Fruit fly (Drosophila melanogaster) whole organism, prepupa: ENCODE measurements around the gene CG15914.

Experiments used
- Blimp-1 ChIP-seq: fragments of 200-800 bp; sonication (Bioruptor generic); optimal IDR thresholded peaks from 3 replicates; lab custom pipeline; 2017; ENCODE audit warnings: missing biosample characterization, missing genetic modification characterization, mild to moderate bottlenecking, moderate library complexity, missing genetic modification reagents
- CG10631 ChIP-seq: fragments of 200-800 bp; sonication (Bioruptor generic); optimal IDR thresholded peaks from 2 replicates; lab custom pipeline; 2016; ENCODE audit warnings: missing biosample characterization, missing genetic modification characterization
- CG10669 ChIP-seq: fragments of 200-800 bp; sonication (Bioruptor generic); optimal IDR thresholded peaks from 3 replicates; lab custom pipeline; 2018; ENCODE audit warnings: missing biosample characterization, mild to moderate bottlenecking, missing genetic modification characterization, moderate library complexity
- CG11294 ChIP-seq: fragments of 200-800 bp; sonication (Bioruptor generic); IDR thresholded peaks from 2 replicates; pipeline ENCODE4 v1.3.6; 2022; ENCODE audit warnings: missing biosample characterization, missing genetic modification characterization
- CG11762 ChIP-seq: fragments of 200-800 bp; sonication (Bioruptor generic); optimal IDR thresholded peaks from 3 replicates; lab custom pipeline; 2016; ENCODE audit warnings: missing biosample characterization, missing genetic modification characterization; ENCODE audit not compliant: insufficient read depth
- CG11902 ChIP-seq: fragments of 200-800 bp; sonication (Bioruptor generic); optimal IDR thresholded peaks from 3 replicates; lab custom pipeline; 2016; ENCODE audit warnings: missing biosample characterization, missing genetic modification characterization
- CG15336 ChIP-seq: fragments of 200-800 bp; sonication (Bioruptor generic); IDR thresholded peaks from 2 replicates; pipeline ENCODE4 v1.3.6; 2022; ENCODE audit warnings: missing biosample characterization, missing genetic modification characterization
- CG1621 ChIP-seq: fragments of 200-800 bp; sonication (Bioruptor generic); optimal IDR thresholded peaks from 3 replicates; lab custom pipeline; 2018; ENCODE audit warnings: missing biosample characterization, mild to moderate bottlenecking, missing genetic modification characterization
- CG3032 ChIP-seq: fragments of 200-800 bp; optimal IDR thresholded peaks from 2 replicates; lab custom pipeline; 2019; ENCODE audit warnings: missing biosample characterization, mild to moderate bottlenecking, missing genetic modification characterization, moderate library complexity
- CG31627 ChIP-seq: fragments of 200-800 bp; sonication (Bioruptor generic); optimal IDR thresholded peaks from 3 replicates; lab custom pipeline; 2016; ENCODE audit warnings: missing biosample characterization, missing genetic modification characterization
- CG32006 ChIP-seq: fragments of 200-800 bp; sonication (Bioruptor generic); optimal IDR thresholded peaks from 3 replicates; lab custom pipeline; 2017; ENCODE audit warnings: missing biosample characterization, mild to moderate bottlenecking, missing genetic modification characterization
- CG34406 ChIP-seq: fragments of 200-800 bp; sonication (Bioruptor generic); optimal IDR thresholded peaks from 3 replicates; lab custom pipeline; 2016; ENCODE audit warnings: missing biosample characterization, missing genetic modification characterization
- CG3919 ChIP-seq: fragments of 200-800 bp; sonication (Bioruptor generic); optimal IDR thresholded peaks from 3 replicates; lab custom pipeline; 2016; ENCODE audit warnings: missing biosample characterization, missing genetic modification characterization
- CG4318 ChIP-seq: fragments of 200-800 bp; sonication (Bioruptor generic); optimal IDR thresholded peaks from 3 replicates; lab custom pipeline; 2017; ENCODE audit warnings: missing biosample characterization, mild to moderate bottlenecking, missing genetic modification characterization
- CG6276 ChIP-seq: fragments of 200-800 bp; sonication (Bioruptor generic); optimal IDR thresholded peaks from 2 replicates; lab custom pipeline; 2017; ENCODE audit warnings: missing biosample characterization, mild to moderate bottlenecking, missing genetic modification characterization
- CG6808 ChIP-seq: fragments of 200-800 bp; sonication (Bioruptor generic); optimal IDR thresholded peaks from 3 replicates; lab custom pipeline; 2017; ENCODE audit warnings: missing biosample characterization, missing genetic modification characterization, mild to moderate bottlenecking, moderate library complexity, missing genetic modification reagents
- CG6854 ChIP-seq: fragments of 200-800 bp; sonication (Bioruptor generic); optimal IDR thresholded peaks from 2 replicates; lab custom pipeline; 2017; ENCODE audit warnings: missing biosample characterization, mild to moderate bottlenecking, missing genetic modification characterization
- CG7368 ChIP-seq: fragments of 200-800 bp; sonication (Bioruptor generic); optimal IDR thresholded peaks from 3 replicates; lab custom pipeline; 2016; ENCODE audit warnings: missing biosample characterization, missing genetic modification characterization
- CG8119 ChIP-seq: fragments of 200-800 bp; sonication (Bioruptor generic); IDR thresholded peaks from 3 replicates; pipeline ENCODE4 v1.3.6; 2022; ENCODE audit warnings: missing biosample characterization, missing genetic modification characterization
- CG8319 ChIP-seq: fragments of 200-800 bp; sonication (Bioruptor generic); optimal IDR thresholded peaks from 3 replicates; lab custom pipeline; 2016; ENCODE audit warnings: missing biosample characterization, missing genetic modification characterization
- CG8632 ChIP-seq: fragments of 200-800 bp; sonication (Bioruptor generic); optimal IDR thresholded peaks from 3 replicates; lab custom pipeline; 2016; ENCODE audit warnings: missing biosample characterization, missing genetic modification characterization
- Eip78C ChIP-seq: fragments of 200-800 bp; sonication (Bioruptor generic); peaks from one replicate; lab custom pipeline; 2016; ENCODE audit warnings: missing biosample characterization, missing genetic modification characterization
- Eip93F ChIP-seq: fragments of 200-800 bp; sonication (Bioruptor generic); optimal IDR thresholded peaks from 2 replicates; lab custom pipeline; 2016; ENCODE audit warnings: missing biosample characterization, mild to moderate bottlenecking, missing genetic modification characterization
- Ets21C ChIP-seq: fragments of 200-800 bp; sonication (Bioruptor generic); optimal IDR thresholded peaks from 3 replicates; lab custom pipeline; 2016; ENCODE audit warnings: missing biosample characterization, missing genetic modification characterization
- Ets96B ChIP-seq: fragments of 200-800 bp; optimal IDR thresholded peaks from 2 replicates; lab custom pipeline; 2019; ENCODE audit warnings: missing biosample characterization, mild to moderate bottlenecking, missing genetic modification characterization, moderate library complexity
- Gug ChIP-seq: fragments of 200-800 bp; sonication (Bioruptor generic); IDR thresholded peaks from 2 replicates; pipeline ENCODE4 v1.3.6; 2022; ENCODE audit warnings: missing biosample characterization, missing genetic modification characterization
- Hr38 ChIP-seq: sonication (Bioruptor generic); optimal IDR thresholded peaks from 2 replicates; lab custom pipeline; 2016; ENCODE audit warnings: missing biosample characterization, missing genetic modification characterization
- Hr39 ChIP-seq: fragments of 200-800 bp; sonication (Bioruptor generic); optimal IDR thresholded peaks from 2 replicates; lab custom pipeline; 2016; ENCODE audit warnings: missing biosample characterization, missing genetic modification characterization
- Lpt ChIP-seq: fragments of 200-800 bp; sonication (Bioruptor generic); optimal IDR thresholded peaks from 3 replicates; lab custom pipeline; 2016; ENCODE audit warnings: missing biosample characterization, missing genetic modification characterization
- OdsH ChIP-seq: fragments of 200-800 bp; sonication (Bioruptor generic); optimal IDR thresholded peaks from 3 replicates; lab custom pipeline; 2016; ENCODE audit warnings: missing biosample characterization, missing genetic modification characterization
- Sox102F ChIP-seq: fragments of 200-800 bp; sonication (Bioruptor generic); optimal IDR thresholded peaks from 2 replicates; lab custom pipeline; 2016; ENCODE audit warnings: missing biosample characterization, mild to moderate bottlenecking, missing genetic modification characterization
- Sox15 ChIP-seq: fragments of 200-800 bp; sonication (Bioruptor generic); optimal IDR thresholded peaks from 3 replicates; lab custom pipeline; 2016; ENCODE audit warnings: missing biosample characterization, missing genetic modification characterization
- achi ChIP-seq: fragments of 200-800 bp; sonication (Bioruptor generic); optimal IDR thresholded peaks from 3 replicates; lab custom pipeline; 2016; ENCODE audit warnings: missing biosample characterization, missing genetic modification characterization
- acj6 ChIP-seq: fragments of 200-800 bp; sonication (Bioruptor generic); optimal IDR thresholded peaks from 3 replicates; lab custom pipeline; 2016; ENCODE audit warnings: missing biosample characterization, missing genetic modification characterization
- dac ChIP-seq: fragments of 200-800 bp; sonication (Bioruptor generic); optimal IDR thresholded peaks from 2 replicates; lab custom pipeline; 2017; ENCODE audit warnings: missing biosample characterization, mild to moderate bottlenecking, missing genetic modification characterization
- eg ChIP-seq: fragments of 200-800 bp; sonication (Bioruptor generic); IDR thresholded peaks from 3 replicates; pipeline ENCODE4 v1.3.6; 2022; ENCODE audit warnings: missing biosample characterization, missing genetic modification characterization
- esn ChIP-seq: fragments of 200-800 bp; sonication (Bioruptor generic); optimal IDR thresholded peaks from 2 replicates; lab custom pipeline; 2016; ENCODE audit warnings: missing biosample characterization, mild to moderate bottlenecking, missing genetic modification characterization, moderate library complexity
- fd59A ChIP-seq: fragments of 200-800 bp; sonication (Bioruptor generic); optimal IDR thresholded peaks from 2 replicates; lab custom pipeline; 2017; ENCODE audit warnings: missing biosample characterization, mild to moderate bottlenecking, missing genetic modification characterization, missing genetic modification reagents
- fd85E ChIP-seq: fragments of 200-800 bp; sonication (Bioruptor generic); optimal IDR thresholded peaks from 3 replicates; lab custom pipeline; 2016; ENCODE audit warnings: missing biosample characterization, missing genetic modification characterization
- lz ChIP-seq: fragments of 200-800 bp; sonication (Bioruptor generic); optimal IDR thresholded peaks from 3 replicates; lab custom pipeline; 2016; ENCODE audit warnings: missing biosample characterization, missing genetic modification characterization
- net ChIP-seq: fragments of 200-800 bp; sonication (Bioruptor generic); optimal IDR thresholded peaks from 3 replicates; lab custom pipeline; 2016; ENCODE audit warnings: missing biosample characterization, missing genetic modification characterization
- pdm3 ChIP-seq: fragments of 200-800 bp; sonication (Bioruptor generic); optimal IDR thresholded peaks from 3 replicates; lab custom pipeline; 2016; ENCODE audit warnings: missing biosample characterization, missing genetic modification characterization
- salr ChIP-seq, 2 experiments: fragments of 200-800 bp; sonication (Bioruptor generic); optimal IDR thresholded peaks; 3 replicates each; lab custom pipeline; 2016 to 2018; ENCODE audit warnings: missing biosample characterization in 2 of 2, missing genetic modification characterization in 2 of 2, mild to moderate bottlenecking in 1 of 2
- ss ChIP-seq, 2 experiments: fragments of 200-800 bp; sonication (Bioruptor generic); optimal IDR thresholded peaks; 2 replicates in 1 of 2; 3 replicates in 1 of 2; lab custom pipeline; 2017 to 2018; ENCODE audit warnings: mild to moderate bottlenecking in 2 of 2, missing biosample characterization in 2 of 2, missing genetic modification characterization in 2 of 2, moderate library complexity in 1 of 2
- svp ChIP-seq: fragments of 200-800 bp; sonication (Bioruptor generic); peaks from one replicate; lab custom pipeline; 2016; ENCODE audit warnings: missing biosample characterization, missing genetic modification characterization
- vri ChIP-seq: fragments of 200-800 bp; sonication (Bioruptor generic); optimal IDR thresholded peaks from 3 replicates; lab custom pipeline; 2016; ENCODE audit warnings: missing biosample characterization, mild to moderate bottlenecking, missing genetic modification characterization

The CG15914 gene

DNA sequence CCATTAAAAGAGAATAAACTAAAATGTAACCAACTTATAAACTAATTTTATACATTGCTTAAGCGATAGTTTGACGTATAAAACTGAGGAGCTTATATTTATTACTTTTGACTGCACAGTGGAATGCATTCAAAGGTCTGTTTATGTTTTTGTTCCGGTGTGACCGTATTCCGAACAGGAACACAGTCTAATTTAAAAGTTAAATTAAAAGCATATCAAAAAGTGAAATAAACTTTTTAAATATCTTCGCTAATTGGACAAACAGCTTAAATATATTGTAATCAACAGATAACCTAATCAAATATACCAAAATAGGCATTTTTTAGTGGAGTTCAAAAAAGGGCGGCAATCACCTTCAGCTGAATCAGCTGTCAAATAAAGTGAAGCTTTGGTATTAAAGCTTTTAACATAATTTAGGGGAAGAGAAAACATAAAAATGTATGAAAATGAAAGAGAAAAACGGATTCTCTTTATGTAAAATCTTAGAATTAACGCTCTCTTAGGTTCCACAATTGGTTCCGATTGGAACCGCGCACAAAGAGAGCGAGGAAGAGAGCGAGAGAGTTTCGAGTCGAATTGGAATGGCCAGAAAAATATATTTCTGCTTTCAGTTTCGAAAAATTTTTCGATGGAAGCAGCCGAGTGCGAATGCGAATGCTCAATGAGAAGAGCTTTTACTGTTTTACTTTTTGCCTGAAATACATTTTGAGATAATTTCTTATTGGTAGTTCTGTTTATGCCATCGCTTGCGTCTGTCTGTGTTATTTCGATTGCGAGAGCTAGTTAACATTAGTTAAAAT lies 49.3 kb upstream of the CG15914 start, which contains the start of the genes PGRP-LE and sd (continued):
- TF ChIP-seq CG15336 (GFP tag; lab: Robert Waterston, UW) (peak; percentile 29; the same call in 1 of the 2 replicates), OdsH (peak; percentile 11), Sox102F (GFP tag; lab: Kevin White, UChicago) (peak; percentile 40), CG34406 (no peak), CG6854 (GFP tag; lab: Kevin White, UChicago) (peak; percentile 56), pdm3 (GFP tag; lab: Kevin White, UChicago) (no peak), CG8119 (0 out of 3 replicates have a peak, but pooled peaks have one; percentile 14), dac (GFP tag; lab: Kevin White, UChicago) (no peak), fd59A (GFP tag; lab: Kevin White, UChicago) (no peak), Lpt (no peak), fd85E (GFP tag; lab: Kevin White, UChicago) (no peak), Eip93F (GFP tag; lab: Kevin White, UChicago) (no peak), net (GFP tag; lab: Kevin White, UChicago) (no peak), Ets21C (GFP tag; lab: Kevin White, UChicago) (no peak), achi (GFP tag; lab: Kevin White, UChicago) (peak; percentile 34), Sox15 (GFP tag; lab: Kevin White, UChicago) (no peak), Gug (GFP tag; lab: Robert Waterston, UW) (no peak), CG32006 (GFP tag; lab: Kevin White, UChicago) (no peak), CG8319 (GFP tag; lab: Kevin White, UChicago) (no peak), ss (GFP tag; optimal IDR thresholded peaks at IDR 0.05; lab: Kevin White, UChicago) (no peak), CG4318 (GFP tag; lab: Kevin White, UChicago) (no peak)

- TF ChIP-seq Hr38 (GFP tag; lab: Kevin White, UChicago) (no peak), net (GFP tag; lab: Kevin White, UChicago) (no peak), CG34406 (peak; percentile 21), CG3919 (GFP tag; lab: Kevin White, UChicago) (peak; percentile 21), CG11902 (GFP tag; lab: Kevin White, UChicago) (no peak), esn (GFP tag; lab: Kevin White, UChicago) (no peak), Gug (GFP tag; lab: Robert Waterston, UW) (no peak), CG8119 (0 out of 3 replicates have a peak, but pooled peaks have one; percentile 38), Eip78C (GFP tag; lab: Kevin White, UChicago) (peak; percentile 60), CG11762 (no peak), CG6808 (GFP tag; lab: Kevin White, UChicago) (no peak), Eip93F (GFP tag; lab: Kevin White, UChicago) (no peak), CG11294 (GFP tag; lab: Robert Waterston, UW) (no peak), CG32006 (GFP tag; lab: Kevin White, UChicago) (peak; percentile 39), CG6854 (GFP tag; lab: Kevin White, UChicago) (no peak), svp (peak; percentile 57), CG10631 (peak; percentile 36), CG6276 (peak; percentile 13), CG8319 (GFP tag; lab: Kevin White, UChicago) (no peak), fd59A (GFP tag; lab: Kevin White, UChicago) (no peak), achi (GFP tag; lab: Kevin White, UChicago) (peak; percentile 23), Blimp-1 (no peak), lz (GFP tag; lab: Kevin White, UChicago) (peak; percentile 1), CG31627 (GFP tag; lab: Kevin White, UChicago) (no peak), salr (GFP tag; optimal IDR thresholded peaks at IDR 0.05; lab: Kevin White, UChicago) (no peak), CG4318 (GFP tag; lab: Kevin White, UChicago) (no peak), CG15336 (GFP tag; lab: Robert Waterston, UW) (peak; percentile 60), CG8632 (GFP tag; lab: Kevin White, UChicago) (peak; percentile 26), acj6 (GFP tag; lab: Kevin White, UChicago) (no peak), vri (GFP tag; lab: Kevin White, UChicago) (no peak), pdm3 (GFP tag; lab: Kevin White, UChicago) (peak; percentile 23), Ets96B (tag; lab: Kevin White, UChicago) (peak; percentile 19), ss (GFP tag; optimal IDR thresholded peaks at IDR 0.05; lab: Kevin White, UChicago) (no peak), eg (GFP tag; lab: Robert Waterston, UW) (peak; percentile 34; the same call in 2 of the 3 replicates), CG7368 (GFP tag; lab: Kevin White, UChicago) (no peak), Hr39 (GFP tag; lab: Kevin White, UChicago) (no peak), CG10669 (GFP tag; lab: Kevin White, UChicago) (peak; percentile 24), CG1621 (tag; lab: Kevin White, UChicago) (peak; percentile 26), CG3032 (tag; lab: Kevin White, UChicago) (no peak), Sox102F (GFP tag; lab: Kevin White, UChicago) (no peak)
These were observed 48.4 kb upstream of the CG15914 start for dm6 chrX:15804790-15805189.
